Fruit fly (Drosophila melanogaster) whole organism, embryonic: ENCODE results near the gene mus301.

Source experiments
- Adf1 ChIP-seq: fragments of 200-800 bp; sonication (Bioruptor generic); IDR thresholded peaks from 2 replicates; pipeline ENCODE4 v1.3.6; 2022; ENCODE audit warnings: missing biosample characterization, missing genetic modification characterization
- CG10431 ChIP-seq: fragments of 200-800 bp; sonication (Bioruptor generic); optimal IDR thresholded peaks from 3 replicates; lab custom pipeline; 2018; ENCODE audit warnings: missing biosample characterization, mild to moderate bottlenecking, missing genetic modification characterization
- CG10979 ChIP-seq: fragments of 200-800 bp; sonication (Bioruptor generic); optimal IDR thresholded peaks from 2 replicates; lab custom pipeline; 2018; ENCODE audit warnings: missing biosample characterization, mild to moderate bottlenecking, missing genetic modification characterization, moderate library complexity
- CG12071 ChIP-seq: fragments of 200-800 bp; sonication (Bioruptor generic); optimal IDR thresholded peaks from 3 replicates; lab custom pipeline; 2018; ENCODE audit warnings: missing biosample characterization, mild to moderate bottlenecking, missing genetic modification characterization
- CG14965 ChIP-seq: fragments of 200-800 bp; sonication (Bioruptor generic); optimal IDR thresholded peaks from 2 replicates; lab custom pipeline; 2016; ENCODE audit warnings: missing biosample characterization, missing genetic modification characterization, borderline replicate concordance
- CG15073 ChIP-seq: fragments of 200-800 bp; sonication (Bioruptor generic); optimal IDR thresholded peaks from 2 replicates; lab custom pipeline; 2016; ENCODE audit warnings: missing biosample characterization, missing genetic modification characterization
- CG15479 ChIP-seq: fragments of 200-800 bp; sonication (Bioruptor generic); optimal IDR thresholded peaks from 3 replicates; lab custom pipeline; 2019; ENCODE audit warnings: missing biosample characterization, mild to moderate bottlenecking, missing genetic modification characterization, moderate library complexity
- CG1603 ChIP-seq: fragments of 200-800 bp; sonication (Bioruptor generic); optimal IDR thresholded peaks from 2 replicates; lab custom pipeline; 2019; ENCODE audit warnings: missing biosample characterization, mild to moderate bottlenecking, missing genetic modification characterization, moderate library complexity
- CG16815 ChIP-seq: fragments of 200-800 bp; sonication (Bioruptor generic); optimal IDR thresholded peaks from 3 replicates; lab custom pipeline; 2017; ENCODE audit warnings: missing biosample characterization, mild to moderate bottlenecking, missing genetic modification characterization
- CG17328 ChIP-seq: fragments of 200-800 bp; sonication (Bioruptor generic); IDR thresholded peaks from 2 replicates; pipeline ENCODE4 v1.3.6; 2022; ENCODE audit warnings: missing biosample characterization, missing genetic modification characterization
- CG17568 ChIP-seq: fragments of 200-800 bp; sonication (Bioruptor generic); optimal IDR thresholded peaks from 2 replicates; lab custom pipeline; 2018; ENCODE audit warnings: missing biosample characterization, mild to moderate bottlenecking, missing genetic modification characterization, moderate library complexity
- CG33213 ChIP-seq: fragments of 200-800 bp; sonication (Bioruptor generic); optimal IDR thresholded peaks from 3 replicates; lab custom pipeline; 2016; ENCODE audit warnings: missing biosample characterization, missing genetic modification characterization
- CG34422 ChIP-seq: fragments of 200-800 bp; sonication (Bioruptor generic); IDR thresholded peaks from 3 replicates; pipeline ENCODE4 v1.3.6; 2022; ENCODE audit warnings: missing biosample characterization, missing genetic modification characterization
- CG5953 ChIP-seq: fragments of 200-800 bp; sonication (Bioruptor generic); IDR thresholded peaks from 2 replicates; pipeline ENCODE4 v1.3.6; 2022; ENCODE audit warnings: missing biosample characterization, missing genetic modification characterization
- CG6175 ChIP-seq: fragments of 200-800 bp; sonication (Bioruptor generic); IDR thresholded peaks from 3 replicates; pipeline ENCODE4 v1.3.6; 2022; ENCODE audit warnings: missing biosample characterization, missing genetic modification characterization
- CG6683 ChIP-seq: fragments of 200-800 bp; sonication (Bioruptor generic); optimal IDR thresholded peaks from 2 replicates; lab custom pipeline; 2017; ENCODE audit warnings: missing biosample characterization, mild to moderate bottlenecking, missing genetic modification characterization, missing genetic modification reagents
- CTCF ChIP-seq: fragments of 200-800 bp; sonication (Bioruptor generic); optimal IDR thresholded peaks from 2 replicates; lab custom pipeline; 2017; ENCODE audit warnings: missing biosample characterization, mild to moderate bottlenecking, missing genetic modification characterization, moderate library complexity
- D ChIP-seq, 2 experiments: fragments of 200-800 bp in 1 of 2; fragments of >200 bp in 1 of 2; sonication (Bioruptor generic) in 1 of 2; optimal IDR thresholded peaks; 2 replicates in 1 of 2; 3 replicates in 1 of 2; lab custom pipeline; 2017; ENCODE audit warnings: mild to moderate bottlenecking in 1 of 2, missing biosample characterization in 1 of 2, missing genetic modification characterization in 1 of 2, missing genetic modification reagents in 1 of 2
- ERR ChIP-seq: fragments of 200-800 bp; sonication (Bioruptor generic); optimal IDR thresholded peaks from 2 replicates; lab custom pipeline; 2016; ENCODE audit warnings: missing biosample characterization, missing genetic modification characterization
- Eip74EF ChIP-seq, 2 experiments: fragments of 200-800 bp in 1 of 2; fragments of >200 bp in 1 of 2; sonication (Bioruptor generic) in 1 of 2; optimal IDR thresholded peaks; 2 replicates each; lab custom pipeline; 2017 to 2019; ENCODE audit warnings: missing biosample characterization in 2 of 2, missing genetic modification characterization in 2 of 2, mild to moderate bottlenecking in 1 of 2, moderate library complexity in 1 of 2
- HHEX ChIP-seq: fragments of 200-800 bp; sonication (Bioruptor generic); optimal IDR thresholded peaks from 3 replicates; lab custom pipeline; 2017; ENCODE audit warnings: missing biosample characterization, mild to moderate bottlenecking, missing genetic modification characterization, missing genetic modification reagents
- Hmx ChIP-seq: fragments of 200-800 bp; sonication (Bioruptor generic); optimal IDR thresholded peaks from 2 replicates; lab custom pipeline; 2016; ENCODE audit warnings: missing biosample characterization, missing genetic modification characterization
- MESR4 ChIP-seq: fragments of 200-800 bp; sonication (Bioruptor generic); optimal IDR thresholded peaks from 2 replicates; lab custom pipeline; 2018; ENCODE audit warnings: missing biosample characterization, mild to moderate bottlenecking, missing genetic modification characterization, moderate library complexity
- Max ChIP-seq: fragments of 200-800 bp; sonication (Bioruptor generic); optimal IDR thresholded peaks from 2 replicates; lab custom pipeline; 2016; ENCODE audit warnings: missing biosample characterization, mild to moderate bottlenecking, missing genetic modification characterization
- Mes4 ChIP-seq: fragments of 200-800 bp; sonication (Bioruptor generic); optimal IDR thresholded peaks from 2 replicates; lab custom pipeline; 2016; ENCODE audit warnings: missing biosample characterization, missing genetic modification characterization
- NfI ChIP-seq: fragments of 200-800 bp; sonication (Bioruptor generic); optimal IDR thresholded peaks from 3 replicates; lab custom pipeline; 2018; ENCODE audit warnings: missing biosample characterization, mild to moderate bottlenecking, missing genetic modification characterization, moderate library complexity
- Sox100B ChIP-seq: fragments of 200-800 bp; sonication (Bioruptor generic); optimal IDR thresholded peaks from 3 replicates; lab custom pipeline; 2018; ENCODE audit warnings: missing biosample characterization, mild to moderate bottlenecking, missing genetic modification characterization
- Tbp ChIP-seq: fragments of >200 bp; optimal IDR thresholded peaks from 2 replicates; lab custom pipeline; 2018; ENCODE audit warnings: missing biosample characterization, missing genetic modification characterization
- ap ChIP-seq: fragments of 200-800 bp; sonication (Bioruptor generic); IDR thresholded peaks from 2 replicates; pipeline ENCODE4 v1.3.6; 2022; ENCODE audit warnings: missing biosample characterization, missing genetic modification characterization
- bcd ChIP-seq: fragments of 200-800 bp; sonication (Bioruptor generic); optimal IDR thresholded peaks from 2 replicates; lab custom pipeline; 2017; ENCODE audit warnings: missing biosample characterization, mild to moderate bottlenecking, missing genetic modification characterization
- bsh ChIP-seq, 2 experiments: fragments of 200-800 bp; sonication (Bioruptor generic); optimal IDR thresholded peaks; 2 replicates each; lab custom pipeline; 2017 to 2018; ENCODE audit warnings: mild to moderate bottlenecking in 2 of 2, missing biosample characterization in 2 of 2, missing genetic modification characterization in 2 of 2, moderate library complexity in 1 of 2
- cato ChIP-seq: fragments of 200-800 bp; sonication (Bioruptor generic); optimal IDR thresholded peaks from 2 replicates; lab custom pipeline; 2016; ENCODE audit warnings: missing biosample characterization, missing genetic modification characterization, borderline replicate concordance
- cg ChIP-seq: fragments of 200-800 bp; sonication (Bioruptor generic); optimal IDR thresholded peaks from 3 replicates; lab custom pipeline; 2019; ENCODE audit warnings: missing biosample characterization, mild to moderate bottlenecking, missing genetic modification characterization, moderate library complexity
- dan ChIP-seq: fragments of 200-800 bp; sonication (Bioruptor generic); IDR thresholded peaks from 2 replicates; pipeline ENCODE4 v1.3.6; 2022; ENCODE audit warnings: missing biosample characterization, missing genetic modification characterization
- dimm ChIP-seq: fragments of 200-800 bp; sonication (Bioruptor generic); IDR thresholded peaks from 2 replicates; pipeline ENCODE4 v1.3.6; 2022; ENCODE audit warnings: missing biosample characterization, missing genetic modification characterization
- disco-r ChIP-seq: fragments of 200-800 bp; sonication (Bioruptor generic); optimal IDR thresholded peaks from 2 replicates; lab custom pipeline; 2016; ENCODE audit warnings: missing biosample characterization, missing genetic modification characterization
- gcm2 ChIP-seq: fragments of 200-800 bp; sonication (Bioruptor generic); optimal IDR thresholded peaks from 2 replicates; lab custom pipeline; 2016; ENCODE audit warnings: missing biosample characterization, missing genetic modification characterization
- gsb-n ChIP-seq: fragments of 200-800 bp; sonication (Bioruptor generic); optimal IDR thresholded peaks from 3 replicates; lab custom pipeline; 2018; ENCODE audit warnings: missing biosample characterization, mild to moderate bottlenecking, missing genetic modification characterization
- gt ChIP-seq: fragments of 200-800 bp; sonication (Bioruptor generic); IDR thresholded peaks from 2 replicates; pipeline ENCODE4 v1.3.6; 2022; ENCODE audit warnings: missing biosample characterization, missing genetic modification characterization
- kah ChIP-seq: fragments of 200-800 bp; sonication (Bioruptor generic); optimal IDR thresholded peaks from 2 replicates; lab custom pipeline; 2018; ENCODE audit warnings: missing biosample characterization, mild to moderate bottlenecking, missing genetic modification characterization
- lola ChIP-seq, 3 experiments: fragments of >200 bp in 2 of 3; fragments of 200-800 bp in 1 of 3; sonication (Bioruptor generic) in 1 of 3; optimal IDR thresholded peaks; 2 replicates each; lab custom pipeline; 2017 to 2019; ENCODE audit warnings: missing biosample characterization in 3 of 3, missing genetic modification characterization in 3 of 3, mild to moderate bottlenecking in 1 of 3, moderate library complexity in 1 of 3
- maf-S ChIP-seq: fragments of 200-800 bp; sonication (Bioruptor generic); optimal IDR thresholded peaks from 2 replicates; lab custom pipeline; 2016; ENCODE audit warnings: missing biosample characterization, missing genetic modification characterization
- nau ChIP-seq: fragments of 200-800 bp; sonication (Bioruptor generic); optimal IDR thresholded peaks from 3 replicates; lab custom pipeline; 2017; ENCODE audit warnings: missing biosample characterization, mild to moderate bottlenecking, missing genetic modification characterization, missing genetic modification reagents
- psq ChIP-seq: fragments of 200-800 bp; sonication (Bioruptor generic); optimal IDR thresholded peaks from 2 replicates; lab custom pipeline; 2017; ENCODE audit warnings: missing biosample characterization, missing genetic modification characterization
- run ChIP-seq: fragments of 200-800 bp; sonication (Bioruptor generic); optimal IDR thresholded peaks from 3 replicates; lab custom pipeline; 2018; ENCODE audit warnings: missing biosample characterization, mild to moderate bottlenecking, missing genetic modification characterization
- seq ChIP-seq: fragments of 200-800 bp; sonication (Bioruptor generic); IDR thresholded peaks from 2 replicates; pipeline ENCODE4 v1.3.6; 2022; ENCODE audit warnings: missing biosample characterization, missing genetic modification characterization
- sima ChIP-seq: fragments of 200-800 bp; sonication (Bioruptor generic); optimal IDR thresholded peaks from 2 replicates; lab custom pipeline; 2016; ENCODE audit warnings: missing biosample characterization, missing genetic modification characterization
- stwl ChIP-seq: fragments of 200-800 bp; sonication (Bioruptor generic); optimal IDR thresholded peaks from 3 replicates; lab custom pipeline; 2018; ENCODE audit warnings: missing biosample characterization, mild to moderate bottlenecking, missing genetic modification characterization, moderate library complexity
- tx ChIP-seq: fragments of 200-800 bp; sonication (Bioruptor generic); optimal IDR thresholded peaks from 2 replicates; lab custom pipeline; 2016; ENCODE audit warnings: missing biosample characterization, missing genetic modification characterization
- zfh2 ChIP-seq: fragments of 200-800 bp; sonication (Bioruptor generic); optimal IDR thresholded peaks from 2 replicates; lab custom pipeline; 2016; ENCODE audit warnings: missing biosample characterization, missing genetic modification characterization

The mus301 gene

DNA sequence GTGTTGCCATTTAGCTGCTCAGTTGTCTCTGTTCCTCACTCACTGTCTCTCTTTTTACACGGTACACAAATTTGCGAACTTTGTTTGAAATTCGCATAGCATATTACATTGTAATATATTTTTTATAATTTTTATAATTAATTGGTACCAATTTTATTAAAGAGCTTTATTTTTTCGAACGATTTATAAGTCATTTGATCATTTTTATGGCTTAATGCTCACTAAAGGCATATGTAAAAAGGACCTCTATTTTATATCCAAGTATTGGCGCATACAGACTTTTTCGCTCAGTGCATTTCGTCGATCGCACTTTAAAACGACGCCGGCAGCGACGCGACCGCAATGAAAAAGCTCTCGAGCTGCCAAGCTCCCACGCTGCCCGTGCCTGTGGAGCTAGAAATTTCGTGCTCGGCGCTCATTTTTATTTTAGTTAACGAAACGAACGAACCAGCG, 41.5 kb upstream of the mus301 start (continued):
- TF ChIP-seq MESR4 (GFP tag; lab: Kevin White, UChicago) (peak; percentile 20), Adf1 (GFP tag; lab: Robert Waterston, UW) (peak; percentile 97), Eip74EF (GFP tag; optimal IDR thresholded peaks at IDR 0.05; lab: Kevin White, UChicago) (peak in 1 of 2 experiments; percentile 83), CG15479 (GFP tag; lab: Kevin White, UChicago) (no peak), Hmx (GFP tag; lab: Kevin White, UChicago) (peak; percentile 12), disco-r (GFP tag; lab: Kevin White, UChicago) (peak; percentile 78), NfI (GFP tag; lab: Kevin White, UChicago) (peak; percentile 97), CTCF (GFP tag; lab: Kevin White, UChicago) (peak; percentile 45), Max (GFP tag; lab: Kevin White, UChicago) (peak; percentile 94), Mes4 (GFP tag; lab: Kevin White, UChicago) (no peak), Sox100B (GFP tag; lab: Kevin White, UChicago) (peak; percentile 94), D (optimal IDR thresholded peaks at IDR 0.05; lab: Kevin White, UChicago) (no peak), D (GFP tag; optimal IDR thresholded peaks at IDR 0.05; lab: Kevin White, UChicago) (peak; percentile 78), CG1603 (tag; lab: Kevin White, UChicago) (no peak), CG17328 (peak; percentile 84), ap (GFP tag; lab: Robert Waterston, UW) (peak; percentile 87), gcm2 (GFP tag; lab: Kevin White, UChicago) (peak; percentile 69), nau (peak; percentile 89), bsh (GFP tag; optimal IDR thresholded peaks at IDR 0.05; lab: Kevin White, UChicago) (peak; percentile 74 to 78), CG5953 (GFP tag; lab: Robert Waterston, UW) (peak; percentile 69), CG33213 (GFP tag; lab: Kevin White, UChicago) (peak; percentile 76), CG15073 (GFP tag; lab: Kevin White, UChicago) (peak; percentile 41), CG6683 (peak; percentile 94), tx (GFP tag; lab: Kevin White, UChicago) (peak; percentile 72), CG10979 (peak; percentile 75), CG17568 (GFP tag; lab: Kevin White, UChicago) (peak; percentile 89), kah (GFP tag; lab: Kevin White, UChicago) (peak; percentile 81), run (tag; lab: Kevin White, UChicago) (peak; percentile 92), Tbp (GFP tag; lab: Kevin White, UChicago) (no peak), dimm (GFP tag; lab: Robert Waterston, UW) (peak; percentile 65), lola (GFP tag; optimal IDR thresholded peaks at IDR 0.05; lab: Kevin White, UChicago) (no peak), gsb-n (tag; lab: Kevin White, UChicago) (peak; percentile 61), dan (GFP tag; lab: Robert Waterston, UW) (no peak), maf-S (GFP tag; lab: Kevin White, UChicago) (peak; percentile 79), ERR (peak; percentile 75), cato (GFP tag; lab: Kevin White, UChicago) (peak; percentile 82), CG6175 (GFP tag; lab: Robert Waterston, UW) (peak; percentile 92), CG34422 (GFP tag; lab: Robert Waterston, UW) (peak; percentile 95), sima (GFP tag; lab: Kevin White, UChicago) (no peak), stwl (tag; lab: Kevin White, UChicago) (no peak), cg (GFP tag; lab: Kevin White, UChicago) (no peak), zfh2 (GFP tag; lab: Kevin White, UChicago) (peak; percentile 87), CG10431 (GFP tag; lab: Kevin White, UChicago) (no peak), bcd (GFP tag; lab: Kevin White, UChicago) (peak; percentile 97), gt (GFP tag; lab: Robert Waterston, UW) (0 out of 2 replicates have a peak, but pooled peaks have one; percentile 47), CG12071 (GFP tag; lab: Kevin White, UChicago) (peak; percentile 70), HHEX (GFP tag; lab: Kevin White, UChicago) (peak; percentile 97), psq (GFP tag; lab: Kevin White, UChicago) (peak; percentile 81), CG14965 (peak; percentile 7), seq (GFP tag; lab: Robert Waterston, UW) (peak; percentile 97), CG16815 (GFP tag; lab: Kevin White, UChicago) (peak; percentile 88)
